Worm (Caenorhabditis elegans) whole organism, mixed stage, embryonic: ENCODE data around the gene B0281.3.

Source experiments
- blmp-1 ChIP-seq: fragments of 150-350 bp; optimal IDR thresholded peaks from 2 replicates; lab custom pipeline; 2014; ENCODE audit warnings: missing biosample characterization, missing genetic modification characterization
- elt-3 ChIP-seq: fragments of 150-350 bp; optimal IDR thresholded peaks from 2 replicates; lab custom pipeline; 2014; ENCODE audit warnings: missing biosample characterization, missing genetic modification characterization
- flh-1 ChIP-seq: fragments of 200-800 bp; sonication (Bioruptor generic); optimal IDR thresholded peaks from 2 replicates; lab custom pipeline; 2018; ENCODE audit warnings: mild to moderate bottlenecking, missing genetic modification characterization, moderate library complexity, missing compliant biosample characterization
- lin-13 ChIP-seq: fragments of 150-350 bp; optimal IDR thresholded peaks from 2 replicates; lab custom pipeline; 2014; ENCODE audit warnings: missing biosample characterization, missing genetic modification characterization
- lin-32 ChIP-seq: fragments of 200-800 bp; sonication (Bioruptor generic); optimal IDR thresholded peaks from 2 replicates; lab custom pipeline; 2018; ENCODE audit warnings: mild to moderate bottlenecking, missing genetic modification characterization, missing compliant biosample characterization
- lsy-2 ChIP-seq: fragments of 150-350 bp; optimal IDR thresholded peaks from 2 replicates; lab custom pipeline; 2014; ENCODE audit warnings: missing biosample characterization, missing genetic modification characterization
- snpc-4 ChIP-seq: fragments of 150-350 bp; optimal IDR thresholded peaks from 2 replicates; lab custom pipeline; 2014; ENCODE audit warnings: missing biosample characterization, missing genetic modification characterization
- sptf-1 ChIP-seq: sonication (generic microtip); optimal IDR thresholded peaks from 2 replicates; lab custom pipeline; 2017; ENCODE audit warnings: mild to moderate bottlenecking, missing genetic modification characterization, moderate library complexity, missing compliant biosample characterization
- tbx-8 ChIP-seq: fragments of 200-800 bp; sonication (Bioruptor generic); optimal IDR thresholded peaks from 2 replicates; lab custom pipeline; 2018; ENCODE audit warnings: mild to moderate bottlenecking, missing genetic modification characterization, moderate library complexity, missing compliant biosample characterization
- unc-120 ChIP-seq: sonication (generic microtip); optimal IDR thresholded peaks from 2 replicates; lab custom pipeline; 2017; ENCODE audit warnings: missing genetic modification characterization, missing compliant biosample characterization; ENCODE audit not compliant: poor library complexity, severe bottlenecking
- unc-39 ChIP-seq: fragments of 150-350 bp; optimal IDR thresholded peaks from 2 replicates; lab custom pipeline; 2014; ENCODE audit warnings: missing biosample characterization, missing genetic modification characterization
- unc-62 ChIP-seq: fragments of 150-350 bp; optimal IDR thresholded peaks from 2 replicates; lab custom pipeline; 2014; ENCODE audit warnings: missing biosample characterization, missing genetic modification reagents, missing genetic modification characterization
- zip-8 ChIP-seq: fragments of 150-350 bp; optimal IDR thresholded peaks from 2 replicates; lab custom pipeline; 2014; ENCODE audit warnings: missing biosample characterization, missing genetic modification characterization
- ztf-11 ChIP-seq: fragments of 150-350 bp; optimal IDR thresholded peaks from 2 replicates; lab custom pipeline; 2014; ENCODE audit warnings: missing biosample characterization, missing genetic modification characterization

DNA sequence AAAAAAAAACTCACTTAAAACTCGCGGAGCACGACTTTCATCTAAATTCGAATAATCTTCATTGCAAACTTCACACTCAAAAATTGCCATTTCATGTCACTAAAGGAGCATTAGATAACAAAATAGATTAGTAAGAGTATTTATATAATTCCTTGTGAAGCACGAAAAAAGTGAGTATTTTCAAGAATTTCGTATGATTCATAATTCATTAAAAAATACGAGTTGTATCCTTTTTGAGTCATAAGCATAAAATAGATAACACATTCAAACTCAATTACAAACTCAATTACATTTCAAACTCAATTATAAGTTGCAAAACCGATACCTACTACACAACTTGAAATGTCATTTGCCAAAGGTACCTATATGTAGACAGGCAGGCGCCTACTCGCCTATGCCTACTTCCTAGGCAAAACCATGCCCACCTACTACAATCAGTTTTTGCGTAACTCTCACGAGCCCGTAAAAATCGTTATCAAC, 22.2 kb downstream of the B0281.3 start, which contains the start of the genes ZK1240.8 and ZK1240.1:
- TF ChIP-seq lin-13 (tag; lab: Kevin White, UChicago) (no peak), tbx-8 (GFP tag; lab: Kevin White, UChicago) (no peak), flh-1 (GFP tag; lab: Kevin White, UChicago) (no peak), unc-62 (GFP tag; lab: Kevin White, UChicago) (no peak), ztf-11 (no peak), snpc-4 (tag; lab: Kevin White, UChicago) (no peak), sptf-1 (tag; lab: Kevin White, UChicago) (no peak), blmp-1 (tag; lab: Kevin White, UChicago) (no peak), unc-120 (tag; lab: Kevin White, UChicago) (no peak), unc-39 (tag; lab: Kevin White, UChicago) (no peak), elt-3 (no peak), lin-32 (no peak), zip-8 (tag; lab: Kevin White, UChicago) (no peak), lsy-2 (tag; lab: Kevin White, UChicago) (no peak)
